Fruit fly (Drosophila melanogaster): ENCODE measurements around the gene CG10947.
A peak's percentile ranks its signal among the peaks of the same experiment; 100 is the strongest.

The CG10947 gene

dm6 chr2L:20381329-20381728 lies 33.3 kb downstream of the CG10947 start (continued):
- TF ChIP-seq dsx (GFP tag; optimal IDR thresholded peaks at IDR 0.05; ENCODE audit: poor library complexity, severe bottlenecking) (peak; percentile 77), ss (GFP tag; optimal IDR thresholded peaks at IDR 0.05) (peak; percentile 81 to 98), CG4318 (GFP tag; optimal IDR thresholded peaks at IDR 0.05) (peak; percentile 44), CG6163 (GFP tag; IDR thresholded peaks at IDR 0.05) (peak; percentile 82), CG6808 (GFP tag; optimal IDR thresholded peaks at IDR 0.05) (peak; percentile 78), CG7368 (GFP tag; optimal IDR thresholded peaks at IDR 0.05) (peak; percentile 0), CG6792 (GFP tag; optimal IDR thresholded peaks at IDR 0.05) (peak; percentile 54), CG11762 (GFP tag; optimal IDR thresholded peaks at IDR 0.05; ENCODE audit: insufficient read depth) (peak; percentile 28), Sox15 (GFP tag; optimal IDR thresholded peaks at IDR 0.05) (peak; percentile 5), CG9139 (GFP tag; optimal IDR thresholded peaks at IDR 0.05) (peak; percentile 27), CG6854 (GFP tag; optimal IDR thresholded peaks at IDR 0.05) (no peak), spab (GFP tag; optimal IDR thresholded peaks at IDR 0.05) (peak; percentile 72), lz (GFP tag; optimal IDR thresholded peaks at IDR 0.05) (no peak), achi (GFP tag; optimal IDR thresholded peaks at IDR 0.05) (peak; percentile 72), Ets21C (GFP tag; optimal IDR thresholded peaks at IDR 0.05) (no peak), pdm3 (GFP tag; optimal IDR thresholded peaks at IDR 0.05) (peak; percentile 65), net (GFP tag; optimal IDR thresholded peaks at IDR 0.05) (peak; percentile 46), Met (GFP tag; optimal IDR thresholded peaks at IDR 0.05) (no peak), Hr39 (GFP tag; optimal IDR thresholded peaks at IDR 0.05) (no peak), CG8119 (GFP tag; IDR thresholded peaks at IDR 0.05) (peak; percentile 64), CG10669 (GFP tag; optimal IDR thresholded peaks at IDR 0.05) (peak; percentile 79), CG34406 (GFP tag; optimal IDR thresholded peaks at IDR 0.05) (peak; percentile 12), CG6276 (GFP tag; optimal IDR thresholded peaks at IDR 0.05) (peak; percentile 37)

- TF ChIP-seq Ets96B (tag; optimal IDR thresholded peaks at IDR 0.05): no peak
- no peak for TF ChIP-seq CG6276 (GFP tag; optimal IDR thresholded peaks at IDR 0.05)
- no peak for TF ChIP-seq Eip75B (GFP tag; optimal IDR thresholded peaks at IDR 0.05)
- TF ChIP-seq salr (GFP tag; optimal IDR thresholded peaks at IDR 0.05): no peak
- TF ChIP-seq CG3919 (GFP tag; optimal IDR thresholded peaks at IDR 0.05): no peak
- no peak for TF ChIP-seq Sox102F (GFP tag; optimal IDR thresholded peaks at IDR 0.05)
- no peak for TF ChIP-seq topi (GFP tag; optimal IDR thresholded peaks at IDR 0.05)
- TF ChIP-seq CG11762 (GFP tag; optimal IDR thresholded peaks at IDR 0.05; ENCODE audit: insufficient read depth): no peak
- TF ChIP-seq CG8119 (GFP tag; IDR thresholded peaks at IDR 0.05): no peak
- TF ChIP-seq CG7368 (GFP tag; optimal IDR thresholded peaks at IDR 0.05): no peak
Measured at dm6 chr2L:20374054-20374507, 40.5 kb downstream of the CG10947 start, which contains the start of gene Ugt37A1. Ugt37A1 (minus strand) TSS chr2L:20374104.

- TF ChIP-seq Sox102F (GFP tag; optimal IDR thresholded peaks at IDR 0.05) (no peak), CG11902 (GFP tag; optimal IDR thresholded peaks at IDR 0.05) (no peak), dac (GFP tag; optimal IDR thresholded peaks at IDR 0.05) (peak; percentile 53), acj6 (GFP tag; optimal IDR thresholded peaks at IDR 0.05) (peak; percentile 62), salr (GFP tag; optimal IDR thresholded peaks at IDR 0.05) (peak in 1 of 2 experiments; percentile 72), Eip75B (GFP tag; optimal IDR thresholded peaks at IDR 0.05) (peak; percentile 64), CG8632 (GFP tag; optimal IDR thresholded peaks at IDR 0.05) (no peak), CG11762 (GFP tag; optimal IDR thresholded peaks at IDR 0.05; ENCODE audit: insufficient read depth) (peak; percentile 56), CG10631 (GFP tag; optimal IDR thresholded peaks at IDR 0.05) (peak; percentile 83), Blimp-1 (GFP tag; optimal IDR thresholded peaks at IDR 0.05) (no peak), Lpt (GFP tag; optimal IDR thresholded peaks at IDR 0.05) (peak; percentile 76), Hr39 (GFP tag; optimal IDR thresholded peaks at IDR 0.05) (no peak), Gug (GFP tag; IDR thresholded peaks at IDR 0.05) (peak; percentile 87), CG1621 (tag; optimal IDR thresholded peaks at IDR 0.05) (no peak), lz (GFP tag; optimal IDR thresholded peaks at IDR 0.05) (no peak), spab (GFP tag; optimal IDR thresholded peaks at IDR 0.05) (peak; percentile 58), ss (GFP tag; optimal IDR thresholded peaks at IDR 0.05) (peak in 1 of 2 experiments; percentile 37), Sox15 (GFP tag; optimal IDR thresholded peaks at IDR 0.05) (no peak), CG6276 (GFP tag; optimal IDR thresholded peaks at IDR 0.05) (peak; percentile 75), CG6163 (GFP tag; IDR thresholded peaks at IDR 0.05) (peak; percentile 91), Sox14 (GFP tag; optimal IDR thresholded peaks at IDR 0.05) (peak; percentile 73), Hr4 (GFP tag; optimal IDR thresholded peaks at IDR 0.05) (peak; percentile 55), Eip93F (GFP tag; optimal IDR thresholded peaks at IDR 0.05) (no peak), CG34406 (GFP tag; optimal IDR thresholded peaks at IDR 0.05) (peak; percentile 30), CG8119 (GFP tag; IDR thresholded peaks at IDR 0.05) (peak; percentile 89), fkh (GFP tag; optimal IDR thresholded peaks at IDR 0.05) (no peak), cyc (GFP tag; optimal IDR thresholded peaks at IDR 0.05) (peak; percentile 20), CG3032 (tag; optimal IDR thresholded peaks at IDR 0.05) (peak; percentile 73), CG11294 (GFP tag; IDR thresholded peaks at IDR 0.05) (peak; percentile 58)
Measured at dm6 chr2L:20371451-20371850, 43.1 kb downstream of the CG10947 start.
